Worm (Caenorhabditis elegans) whole organism, L1 larva: ENCODE data around the gene dhrs-4.

Source experiments
- C04F5.9 ChIP-seq: sonication (generic microtip); optimal IDR thresholded peaks from 2 replicates; lab custom pipeline; 2016; ENCODE audit warnings: missing genetic modification characterization, missing compliant biosample characterization
- aha-1 ChIP-seq: fragments of 150-350 bp; optimal IDR thresholded peaks from 2 replicates; lab custom pipeline; 2014; ENCODE audit warnings: missing biosample characterization, missing genetic modification characterization
- alr-1 ChIP-seq: fragments of 200-800 bp; sonication (Bioruptor generic); optimal IDR thresholded peaks from 2 replicates; lab custom pipeline; 2018; ENCODE audit warnings: borderline replicate concordance, mild to moderate bottlenecking, missing genetic modification characterization, missing compliant biosample characterization
- blmp-1 ChIP-seq: fragments of 150-350 bp; optimal IDR thresholded peaks from 2 replicates; lab custom pipeline; 2014; ENCODE audit warnings: missing biosample characterization, missing genetic modification characterization
- ceh-8 ChIP-seq: fragments of 200-800 bp; sonication (Bioruptor generic); optimal IDR thresholded peaks from 2 replicates; lab custom pipeline; 2018; ENCODE audit warnings: mild to moderate bottlenecking, missing genetic modification characterization, moderate library complexity, missing compliant biosample characterization
- ceh-88 ChIP-seq: fragments of 200-800 bp; sonication (Bioruptor generic); IDR thresholded peaks from 2 replicates; pipeline ENCODE4 v1.3.6; 2022; ENCODE audit warnings: missing genetic modification characterization, missing compliant biosample characterization
- dsc-1 ChIP-seq: sonication (generic microtip); optimal IDR thresholded peaks from 2 replicates; lab custom pipeline; 2016; ENCODE audit warnings: mild to moderate bottlenecking, missing genetic modification characterization, missing compliant biosample characterization
- efl-1 ChIP-seq, 4 experiments: fragments of 150-350 bp; optimal IDR thresholded peaks in 3 of 4; peaks in 1 of 4; 1 replicate in 1 of 4; 2 replicates in 3 of 4; lab custom pipeline; 2014; ENCODE audit warnings: missing biosample characterization in 2 of 4, missing genetic modification characterization in 2 of 4, missing genetic modification reagents in 2 of 4
- elt-2 ChIP-seq: sonication (generic microtip); optimal IDR thresholded peaks from 2 replicates; lab custom pipeline; 2016; ENCODE audit warnings: missing genetic modification characterization, mild to moderate bottlenecking, inconsistent platforms, missing compliant biosample characterization, missing genetic modification reagents
- fkh-10 ChIP-seq: sonication (generic microtip); optimal IDR thresholded peaks from 2 replicates; lab custom pipeline; 2017; ENCODE audit warnings: missing biosample characterization, missing genetic modification reagents, missing genetic modification characterization
- grh-1 ChIP-seq: fragments of 200-800 bp; sonication (Bioruptor generic); IDR thresholded peaks from 2 replicates; pipeline ENCODE4 v1.3.6; 2022; ENCODE audit warnings: missing genetic modification reagents, missing genetic modification characterization, missing compliant biosample characterization
- hlh-4 ChIP-seq: sonication (generic microtip); optimal IDR thresholded peaks from 2 replicates; lab custom pipeline; 2016; ENCODE audit warnings: mild to moderate bottlenecking, missing genetic modification characterization, missing compliant biosample characterization
- isw-1 ChIP-seq: fragments of 200-800 bp; sonication (Bioruptor generic); IDR thresholded peaks from 2 replicates; pipeline ENCODE4 v1.3.6; 2022; ENCODE audit warnings: missing genetic modification characterization, missing compliant biosample characterization
- lin-14 ChIP-seq: fragments of 200-800 bp; sonication (Bioruptor generic); optimal IDR thresholded peaks from 2 replicates; lab custom pipeline; 2018; ENCODE audit warnings: mild to moderate bottlenecking, missing genetic modification characterization, moderate library complexity, missing compliant biosample characterization
- lin-15B ChIP-seq: fragments of 150-350 bp; sonication (generic microtip); optimal IDR thresholded peaks from 3 replicates; lab custom pipeline; 2014; ENCODE audit warnings: missing biosample characterization, missing genetic modification characterization
- lin-39 ChIP-seq: fragments of 150-350 bp; optimal IDR thresholded peaks from 2 replicates; lab custom pipeline; 2014; ENCODE audit warnings: missing biosample characterization, missing genetic modification reagents, missing genetic modification characterization
- lir-3 ChIP-seq: sonication (generic microtip); optimal IDR thresholded peaks from 2 replicates; lab custom pipeline; 2016; ENCODE audit warnings: mild to moderate bottlenecking, missing genetic modification characterization, moderate library complexity, missing compliant biosample characterization; ENCODE audit not compliant: poor library complexity
- mab-9 ChIP-seq: fragments of 200-800 bp; sonication (Bioruptor generic); IDR thresholded peaks from 2 replicates; pipeline ENCODE4 v1.3.6; 2022; ENCODE audit warnings: missing genetic modification reagents, missing genetic modification characterization, missing compliant biosample characterization
- mdl-1 ChIP-seq, 2 experiments: fragments of 150-350 bp; optimal IDR thresholded peaks; 2 replicates each; lab custom pipeline; 2014 to 2017; ENCODE audit warnings: missing biosample characterization in 2 of 2, missing genetic modification characterization in 2 of 2, inconsistent platforms in 1 of 2
- mep-1 ChIP-seq: fragments of 150-350 bp; optimal IDR thresholded peaks from 2 replicates; lab custom pipeline; 2014; ENCODE audit warnings: missing biosample characterization, missing genetic modification characterization
- nhr-47 ChIP-seq: sonication (generic microtip); optimal IDR thresholded peaks from 2 replicates; lab custom pipeline; 2016; ENCODE audit warnings: mild to moderate bottlenecking, missing genetic modification characterization, moderate library complexity, missing compliant biosample characterization
- nhr-71 ChIP-seq: sonication (generic microtip); optimal IDR thresholded peaks from 2 replicates; lab custom pipeline; 2016; ENCODE audit warnings: mild to moderate bottlenecking, missing genetic modification characterization, moderate library complexity, missing compliant biosample characterization
- nhr-77 ChIP-seq: fragments of 150-350 bp; optimal IDR thresholded peaks from 2 replicates; lab custom pipeline; 2014; ENCODE audit warnings: missing biosample characterization, missing genetic modification characterization
- nhr-84 ChIP-seq: sonication (generic microtip); optimal IDR thresholded peaks from 2 replicates; lab custom pipeline; 2017; ENCODE audit warnings: missing biosample characterization, missing genetic modification characterization
- nhr-85 ChIP-seq: sonication (generic microtip); peaks from one replicate; lab custom pipeline; 2016; ENCODE audit warnings: missing genetic modification characterization, inconsistent platforms, missing compliant biosample characterization
- pag-3 ChIP-seq: sonication (generic microtip); optimal IDR thresholded peaks from 2 replicates; lab custom pipeline; 2017; ENCODE audit warnings: missing genetic modification characterization, mild to moderate bottlenecking, missing compliant biosample characterization, antibody characterized with exemption, borderline replicate concordance; ENCODE audit not compliant: insufficient read depth
- rnt-1 ChIP-seq: sonication (generic microtip); optimal IDR thresholded peaks from 2 replicates; lab custom pipeline; 2016; ENCODE audit warnings: mild to moderate bottlenecking, missing genetic modification characterization, moderate library complexity, missing compliant biosample characterization
- snu-23 ChIP-seq: sonication (generic microtip); optimal IDR thresholded peaks from 2 replicates; lab custom pipeline; 2016; ENCODE audit warnings: missing genetic modification characterization, missing compliant biosample characterization
- sox-4 ChIP-seq: sonication (generic microtip); optimal IDR thresholded peaks from 2 replicates; lab custom pipeline; 2016; ENCODE audit warnings: missing genetic modification characterization, missing compliant biosample characterization
- sup-37 ChIP-seq: fragments of 200-800 bp; sonication (Bioruptor generic); optimal IDR thresholded peaks from 2 replicates; lab custom pipeline; 2018; ENCODE audit warnings: mild to moderate bottlenecking, missing genetic modification characterization, missing compliant biosample characterization
- swsn-7 ChIP-seq: sonication (generic microtip); optimal IDR thresholded peaks from 2 replicates; lab custom pipeline; 2016; ENCODE audit warnings: missing genetic modification characterization, missing compliant biosample characterization
- tbx-2 ChIP-seq: sonication (generic microtip); optimal IDR thresholded peaks from 2 replicates; lab custom pipeline; 2016; ENCODE audit warnings: missing genetic modification characterization, missing compliant biosample characterization
- unc-130 ChIP-seq: fragments of 150-350 bp; optimal IDR thresholded peaks from 2 replicates; lab custom pipeline; 2017; ENCODE audit warnings: missing biosample characterization, missing genetic modification characterization, inconsistent platforms
- unc-30 ChIP-seq: sonication (generic microtip); optimal IDR thresholded peaks from 2 replicates; lab custom pipeline; 2017; ENCODE audit warnings: missing biosample characterization, missing genetic modification characterization
- unc-62 ChIP-seq: fragments of 150-350 bp; optimal IDR thresholded peaks from 2 replicates; lab custom pipeline; 2014; ENCODE audit warnings: missing biosample characterization, missing genetic modification reagents, missing genetic modification characterization
- unc-86 ChIP-seq: sonication (generic microtip); optimal IDR thresholded peaks from 2 replicates; lab custom pipeline; 2016; ENCODE audit warnings: missing genetic modification characterization, missing compliant biosample characterization
- unc-98 ChIP-seq: fragments of 200-800 bp; sonication (Bioruptor generic); IDR thresholded peaks from 2 replicates; pipeline ENCODE4 v1.3.6; 2022; ENCODE audit warnings: missing genetic modification characterization, missing compliant biosample characterization
- vab-15 ChIP-seq: sonication (generic microtip); optimal IDR thresholded peaks from 2 replicates; lab custom pipeline; 2017; ENCODE audit warnings: missing genotype, mild to moderate bottlenecking, missing genetic modification characterization, missing compliant biosample characterization
- xbp-1 ChIP-seq: sonication (generic microtip); optimal IDR thresholded peaks from 2 replicates; lab custom pipeline; 2016; ENCODE audit warnings: missing genetic modification characterization, missing compliant biosample characterization

Gene dhrs-4

DNA sequence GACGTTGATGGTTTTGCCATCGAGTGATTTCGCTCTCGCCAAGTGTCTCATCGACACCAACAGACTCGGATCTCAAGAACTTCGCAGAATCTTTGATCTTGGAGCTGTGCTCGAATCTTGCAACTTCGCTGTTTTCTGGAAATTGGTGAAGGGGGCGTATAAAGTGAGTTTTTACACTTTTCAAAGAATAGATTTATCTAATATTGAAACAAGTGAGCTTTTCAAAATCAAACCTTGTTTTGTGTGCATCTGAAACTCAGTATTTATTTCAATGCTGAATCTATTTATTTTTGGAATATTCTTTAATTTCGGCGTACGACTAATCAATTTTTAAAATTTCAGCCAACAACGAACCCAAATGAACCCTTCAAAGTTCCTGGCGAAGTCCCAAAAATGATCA is 31.9 kb downstream of the dhrs-4 start:
- TF ChIP-seq efl-1 (optimal IDR thresholded peaks at IDR 0.05; lab: Kevin White, UChicago) (no peak), efl-1 (GFP tag; optimal IDR thresholded peaks at IDR 0.05 in 1 of 2; lab: Kevin White, UChicago) (peak in 1 of 2 experiments; percentile 69), unc-86 (no peak), blmp-1 (tag; lab: Kevin White, UChicago) (no peak), swsn-7 (tag; lab: Kevin White, UChicago) (no peak), grh-1 (GFP tag; lab: Robert Waterston, UW) (no peak), sup-37 (GFP tag; lab: Kevin White, UChicago) (no peak), nhr-71 (tag; lab: Kevin White, UChicago) (no peak)

DNA sequence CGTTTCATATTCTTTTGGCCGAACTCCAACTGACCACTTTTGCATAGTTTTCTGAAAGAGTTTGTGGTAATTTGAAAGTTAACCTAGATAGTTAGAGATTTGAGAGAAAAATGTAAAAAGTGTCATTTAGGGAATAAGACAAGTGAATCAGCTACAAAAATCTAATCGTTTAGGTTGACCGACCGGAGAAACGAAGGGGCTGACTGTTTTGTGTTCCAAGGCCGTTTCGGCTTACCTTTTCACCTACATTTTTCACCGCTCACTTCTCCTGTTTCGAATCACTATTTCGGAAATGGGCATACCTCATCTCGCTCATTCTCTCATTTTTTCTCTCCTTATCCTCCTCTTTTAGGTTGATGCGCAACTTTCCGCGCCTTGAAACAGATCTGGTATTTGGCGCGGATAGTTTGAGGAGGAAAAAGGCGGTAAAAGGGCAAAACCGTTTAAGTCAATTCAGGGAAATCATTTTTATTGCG is 38.7 kb downstream of the dhrs-4 start, which contains the start of gene mpst-7:
mpst-7 (minus strand) TSS at position 51 of the 476 bp plus-strand sequence.
- TF ChIP-seq lir-3 (tag; lab: Kevin White, UChicago) (no peak), nhr-77 (no peak), lin-14 (peak; percentile 80), mdl-1 (tag; optimal IDR thresholded peaks at IDR 0.05; lab: Kevin White, UChicago) (no peak), hlh-4 (no peak), unc-62 (GFP tag; lab: Kevin White, UChicago) (no peak), xbp-1 (tag; lab: Kevin White, UChicago) (no peak), blmp-1 (tag; lab: Kevin White, UChicago) (peak; percentile 83), dsc-1 (tag; lab: Kevin White, UChicago) (no peak), aha-1 (no peak), pag-3 (tag; lab: Kevin White, UChicago) (no peak), efl-1 (optimal IDR thresholded peaks at IDR 0.05; lab: Kevin White, UChicago) (no peak), efl-1 (GFP tag; optimal IDR thresholded peaks at IDR 0.05 in 1 of 2; lab: Kevin White, UChicago) (peak in 1 of 2 experiments; percentile 65), fkh-10 (GFP tag; lab: Kevin White, UChicago) (no peak), unc-30 (tag; lab: Kevin White, UChicago) (no peak), snu-23 (GFP tag; lab: Kevin White, UChicago) (no peak), nhr-47 (tag; lab: Kevin White, UChicago) (no peak)

DNA sequence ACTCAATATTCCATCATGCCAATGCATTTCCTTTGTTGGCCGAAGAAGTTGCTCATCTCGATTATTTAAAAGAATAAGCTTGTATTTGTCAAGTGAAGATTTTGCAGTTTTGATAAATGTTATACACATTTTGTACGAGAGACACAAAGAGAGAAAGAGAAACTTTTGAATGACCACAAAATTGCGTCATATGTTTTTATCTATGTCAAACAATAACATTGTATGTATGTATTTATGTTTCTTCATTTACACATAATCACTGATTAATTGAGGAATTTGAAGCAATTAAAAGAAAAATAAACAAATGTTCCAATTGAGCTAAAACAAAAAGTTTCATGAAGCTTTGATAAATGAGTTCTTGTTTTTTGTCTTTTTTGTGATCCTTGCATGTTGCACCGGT is 40.8 kb downstream of the dhrs-4 start, which contains the start of gene hrg-9:
hrg-9 (minus strand) TSS at position 152 of the 400 bp plus-strand sequence.
- TF ChIP-seq nhr-84 (tag; lab: Kevin White, UChicago): no peak
- TF ChIP-seq elt-2 (tag; lab: Kevin White, UChicago): peak; percentile 47
- peak; percentile 45 for TF ChIP-seq lin-14
- TF ChIP-seq blmp-1 (tag; lab: Kevin White, UChicago): peak; percentile 9
- no peak for TF ChIP-seq unc-98 (GFP tag; lab: Robert Waterston, UW)
- no peak for TF ChIP-seq efl-1 (optimal IDR thresholded peaks at IDR 0.05; lab: Kevin White, UChicago)
- TF ChIP-seq efl-1 (GFP tag; optimal IDR thresholded peaks at IDR 0.05 in 1 of 2; lab: Kevin White, UChicago): peak in 1 of 2 experiments; percentile 70
- TF ChIP-seq sox-4: no peak
- peak; percentile 24 for TF ChIP-seq nhr-71 (tag; lab: Kevin White, UChicago)
- no peak for TF ChIP-seq fkh-10 (GFP tag; lab: Kevin White, UChicago)
- TF ChIP-seq C04F5.9: no peak
- TF ChIP-seq unc-130: no peak
- TF ChIP-seq unc-86: no peak
- TF ChIP-seq rnt-1 (tag; lab: Kevin White, UChicago): no peak
- no peak for TF ChIP-seq isw-1
- peak; percentile 31 for TF ChIP-seq mep-1 (tag; lab: Kevin White, UChicago)

DNA sequence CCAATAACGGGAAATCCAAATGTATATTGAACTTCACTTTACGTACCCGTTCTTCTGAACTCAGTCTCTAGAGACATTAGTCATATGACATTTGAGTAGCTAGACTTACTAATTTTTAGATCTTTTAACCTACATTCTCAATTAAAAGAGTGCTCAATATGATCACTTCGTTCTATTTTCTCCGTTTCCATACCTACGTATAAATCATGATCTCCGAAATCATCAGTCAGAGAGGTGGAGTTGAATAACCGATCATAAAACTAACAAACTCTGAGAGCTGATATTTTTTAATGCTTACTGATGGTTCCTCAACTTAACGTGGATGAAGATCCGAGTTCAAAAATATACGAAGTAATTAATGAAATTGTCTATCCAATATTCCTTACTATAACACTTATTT is 41.7 kb downstream of the dhrs-4 start, which contains the start of gene srd-35:
srd-35 (plus strand) TSS at position 301 of the 400 bp plus-strand sequence.
- TF ChIP-seq ceh-8 (GFP tag; lab: Kevin White, UChicago) (peak; percentile 23), unc-62 (GFP tag; lab: Kevin White, UChicago) (no peak)

DNA sequence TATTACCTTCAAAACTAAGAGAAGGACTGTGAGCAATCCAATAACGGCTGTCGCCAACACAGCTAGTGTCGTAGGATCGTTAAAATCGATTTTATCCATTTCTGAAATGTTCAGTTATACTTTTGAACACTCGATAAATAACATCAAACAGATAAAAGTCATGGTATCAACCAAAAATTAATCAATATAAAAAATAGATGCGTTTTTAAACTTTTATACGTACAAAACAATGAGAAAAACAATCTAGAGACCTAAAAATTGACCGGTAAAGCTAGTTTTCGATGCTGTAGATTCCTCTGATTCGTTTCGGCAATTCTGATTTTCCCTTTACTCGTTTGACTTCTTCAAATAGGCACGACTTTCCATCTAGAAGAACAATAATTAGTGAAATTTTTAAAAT is 44.7 kb downstream of the dhrs-4 start, which contains the start of gene R186.3:
R186.3 (minus strand) TSS at position 101 of the 400 bp plus-strand sequence.
- no peak for TF ChIP-seq mab-9 (GFP tag; lab: Robert Waterston, UW)
- no peak for TF ChIP-seq ceh-88 (GFP tag; lab: Robert Waterston, UW)
- TF ChIP-seq fkh-10 (GFP tag; lab: Kevin White, UChicago): no peak
- TF ChIP-seq vab-15 (tag; lab: Kevin White, UChicago): no peak
- no peak for TF ChIP-seq alr-1 (tag; lab: Kevin White, UChicago)
- TF ChIP-seq nhr-85: no peak
- TF ChIP-seq lin-15B (tag; lab: Kevin White, UChicago): no peak
- TF ChIP-seq lin-39 (tag; lab: Kevin White, UChicago): no peak
- TF ChIP-seq tbx-2 (tag; lab: Kevin White, UChicago): no peak
- TF ChIP-seq sox-4: no peak
- TF ChIP-seq swsn-7 (tag; lab: Kevin White, UChicago): no peak
- no peak for TF ChIP-seq pag-3 (tag; lab: Kevin White, UChicago)
